Fruit fly (Drosophila melanogaster): ENCODE measurements around the gene Roc1b.

- TF ChIP-seq kay (GFP tag; ENCODE audit: borderline replicate concordance) (no peak), Mnt (GFP tag; optimal IDR thresholded peaks at IDR 0.05) (no peak), CG14711 (tag; optimal IDR thresholded peaks at IDR 0.05) (no peak)
Measured at dm6 chr3L:321495-321894, 36.3 kb upstream of the Roc1b start.

Data from whole organism, adult.